Worm (Caenorhabditis elegans): ENCODE results near the gene ndua-7.

ce11 chrII:13485119-13485518 lies 9.3 kb downstream of the ndua-7 start:
- TF ChIP-seq T22C8.4 (GFP tag; IDR thresholded peaks at IDR 0.05): no peak
- TF ChIP-seq klf-2 (GFP tag; conservative IDR thresholded peaks at IDR 0.05): no peak
- TF ChIP-seq flt-1 (GFP tag; IDR thresholded peaks at IDR 0.05): no peak
- TF ChIP-seq cog-1 (tag; optimal IDR thresholded peaks at IDR 0.05): no peak
- no peak for TF ChIP-seq ztf-29 (GFP tag; IDR thresholded peaks at IDR 0.05)

All from whole organism, midembryonic.